Fruit fly (Drosophila melanogaster): ENCODE measurements around the gene Abl.
A peak's percentile ranks its signal among the peaks of the same experiment; 100 is the strongest.

- peak; percentile 83 for TF ChIP-seq Sp1 (GFP tag; optimal IDR thresholded peaks at IDR 0.05)
- no peak for TF ChIP-seq lola (GFP tag; optimal IDR thresholded peaks at IDR 0.05)
- peak; percentile 89 for TF ChIP-seq Jra (GFP tag; optimal IDR thresholded peaks at IDR 0.05)
- TF ChIP-seq Hr78 (GFP tag; optimal IDR thresholded peaks at IDR 0.05): no peak
These were observed 35.5 kb downstream of the Abl start, which contains the start of gene CG4101 for dm6 chr3L:16612152-16612551.

Data from whole organism, wandering third instar larva.